Worm (Caenorhabditis elegans) whole organism, young adult: ENCODE data around the gene gly-5.

ENCODE experiments used
- B0019.2 ChIP-seq: fragments of 200-800 bp; sonication (Bioruptor generic); conservative IDR thresholded peaks from 2 replicates; pipeline ENCODE4 v1.3.6; 2022; ENCODE audit warnings: missing genetic modification reagents, missing genetic modification characterization, missing compliant biosample characterization
- D2030.7 ChIP-seq: fragments of 200-800 bp; sonication (Bioruptor generic); IDR thresholded peaks from 2 replicates; pipeline ENCODE4 v1.3.6; 2022; ENCODE audit warnings: missing genetic modification reagents, missing genetic modification characterization, missing compliant biosample characterization
- F10E7.11 ChIP-seq: sonication (generic microtip); optimal IDR thresholded peaks from 2 replicates; lab custom pipeline; 2017; ENCODE audit warnings: mild to moderate bottlenecking, missing genetic modification characterization, moderate library complexity, missing compliant biosample characterization
- F22D6.2 ChIP-seq: sonication (generic microtip); optimal IDR thresholded peaks from 2 replicates; lab custom pipeline; 2016; ENCODE audit warnings: mild to moderate bottlenecking, missing genetic modification characterization, missing compliant biosample characterization
- F39B2.1 ChIP-seq: fragments of 200-800 bp; sonication (Bioruptor generic); IDR thresholded peaks from 2 replicates; pipeline ENCODE4 v1.3.6; 2022; ENCODE audit warnings: missing genetic modification reagents, missing genetic modification characterization, missing compliant biosample characterization
- F49E8.2 ChIP-seq: sonication (generic microtip); optimal IDR thresholded peaks from 3 replicates; lab custom pipeline; 2017; ENCODE audit warnings: missing genetic modification characterization, mild to moderate bottlenecking, missing compliant biosample characterization, antibody characterized with exemption, moderate library complexity; ENCODE audit not compliant: insufficient read depth
- F55B11.4 ChIP-seq: sonication (generic microtip); optimal IDR thresholded peaks from 2 replicates; lab custom pipeline; 2016; ENCODE audit warnings: missing compliant biosample characterization, missing genetic modification characterization, borderline replicate concordance; ENCODE audit not compliant: insufficient read depth
- F57A8.1 ChIP-seq: fragments of 200-800 bp; sonication (Bioruptor generic); optimal IDR thresholded peaks from 2 replicates; lab custom pipeline; 2018; ENCODE audit warnings: mild to moderate bottlenecking, missing genetic modification characterization, moderate library complexity, missing compliant biosample characterization
- Y53F4B.3 ChIP-seq: fragments of 200-800 bp; sonication (Bioruptor generic); IDR thresholded peaks from 2 replicates; pipeline ENCODE4 v1.3.6; 2022; ENCODE audit warnings: missing genetic modification reagents, missing genetic modification characterization, missing compliant biosample characterization
- Y53G8AR.9 ChIP-seq: fragments of 200-800 bp; sonication (Bioruptor generic); conservative IDR thresholded peaks from 2 replicates; pipeline ENCODE4 v1.3.6; 2022; ENCODE audit warnings: missing genetic modification reagents, missing genetic modification characterization, missing compliant biosample characterization
- Y67H2A.10 ChIP-seq: fragments of 200-800 bp; sonication (Bioruptor generic); conservative IDR thresholded peaks from 2 replicates; pipeline ENCODE4 v1.3.6; 2022; ENCODE audit warnings: missing genetic modification reagents, missing genetic modification characterization, missing compliant biosample characterization
- Y79H2A.3 ChIP-seq: fragments of 200-800 bp; sonication (Bioruptor generic); conservative IDR thresholded peaks from 2 replicates; pipeline ENCODE4 v1.3.6; 2022; ENCODE audit warnings: missing genetic modification reagents, missing genetic modification characterization, missing compliant biosample characterization
- ZK185.1 ChIP-seq: sonication (generic microtip); optimal IDR thresholded peaks from 2 replicates; lab custom pipeline; 2016; ENCODE audit warnings: mild to moderate bottlenecking, missing genetic modification characterization, missing compliant biosample characterization; ENCODE audit not compliant: poor library complexity, severe bottlenecking
- akir-1 ChIP-seq: fragments of 200-800 bp; sonication (Bioruptor generic); optimal IDR thresholded peaks from 2 replicates; lab custom pipeline; 2018; ENCODE audit warnings: mild to moderate bottlenecking, missing genetic modification characterization, moderate library complexity, missing compliant biosample characterization
- aptf-2 ChIP-seq: fragments of 200-800 bp; sonication (Bioruptor generic); conservative IDR thresholded peaks from 2 replicates; pipeline ENCODE4 v1.3.6; 2022; ENCODE audit warnings: missing genetic modification reagents, missing genetic modification characterization, missing compliant biosample characterization
- attf-5 ChIP-seq: fragments of 200-800 bp; sonication (Bioruptor generic); optimal IDR thresholded peaks from 2 replicates; lab custom pipeline; 2018; ENCODE audit warnings: mild to moderate bottlenecking, missing genetic modification characterization, missing compliant biosample characterization
- attf-6 ChIP-seq: fragments of 200-800 bp; sonication (Bioruptor generic); IDR thresholded peaks from 2 replicates; pipeline ENCODE4 v1.3.6; 2022; ENCODE audit warnings: missing genetic modification reagents, missing genetic modification characterization, missing compliant biosample characterization
- ccch-3 ChIP-seq: fragments of 200-800 bp; sonication (Bioruptor generic); optimal IDR thresholded peaks from 2 replicates; lab custom pipeline; 2018; ENCODE audit warnings: mild to moderate bottlenecking, missing genetic modification characterization, missing compliant biosample characterization
- cebp-1 ChIP-seq, 2 experiments: fragments of 200-800 bp in 1 of 2; sonication (Bioruptor generic) in 1 of 2; sonication (generic microtip) in 1 of 2; IDR thresholded peaks in 1 of 2; optimal IDR thresholded peaks in 1 of 2; 2 replicates each; pipeline versions ENCODE4 v1.3.6 to Lab custom; 2017 to 2022; ENCODE audit warnings: missing compliant biosample characterization in 2 of 2, missing genetic modification characterization in 2 of 2, mild to moderate bottlenecking in 1 of 2, missing genetic modification reagents in 1 of 2, moderate library complexity in 1 of 2
- ceh-27 ChIP-seq: fragments of 200-800 bp; sonication (Bioruptor generic); optimal IDR thresholded peaks from 2 replicates; lab custom pipeline; 2018; ENCODE audit warnings: mild to moderate bottlenecking, missing genetic modification characterization, moderate library complexity, missing compliant biosample characterization
- ceh-58 ChIP-seq: fragments of 200-800 bp; sonication (Bioruptor generic); IDR thresholded peaks from 2 replicates; pipeline ENCODE4 v1.3.6; 2022; ENCODE audit warnings: missing genetic modification characterization, missing compliant biosample characterization
- ceh-91 ChIP-seq: fragments of 200-800 bp; sonication (Bioruptor generic); IDR thresholded peaks from 2 replicates; pipeline ENCODE4 v1.3.6; 2022; ENCODE audit warnings: missing genetic modification reagents, missing genetic modification characterization, missing compliant biosample characterization
- die-1 ChIP-seq: sonication (generic microtip); optimal IDR thresholded peaks from 2 replicates; lab custom pipeline; 2016; ENCODE audit warnings: missing genotype, mild to moderate bottlenecking, missing genetic modification characterization, missing compliant biosample characterization
- dox-1 ChIP-seq: fragments of 200-800 bp; sonication (Bioruptor generic); IDR thresholded peaks from 2 replicates; pipeline ENCODE4 v1.3.6; 2022; ENCODE audit warnings: missing genetic modification reagents, missing genetic modification characterization, missing compliant biosample characterization
- dpl-1 ChIP-seq: fragments of 150-350 bp; optimal IDR thresholded peaks from 2 replicates; lab custom pipeline; 2014; ENCODE audit warnings: missing biosample characterization, missing genetic modification reagents, missing genetic modification characterization
- efl-1 ChIP-seq: fragments of 150-350 bp; optimal IDR thresholded peaks from 2 replicates; lab custom pipeline; 2014; ENCODE audit warnings: missing biosample characterization, missing genetic modification reagents, missing genetic modification characterization
- egl-44 ChIP-seq: fragments of 200-800 bp; sonication (Bioruptor generic); IDR thresholded peaks from 2 replicates; pipeline ENCODE4 v1.3.6; 2022; ENCODE audit warnings: missing genetic modification reagents, missing genetic modification characterization, missing compliant biosample characterization
- hlh-12 ChIP-seq: sonication (generic microtip); optimal IDR thresholded peaks from 2 replicates; lab custom pipeline; 2016; ENCODE audit warnings: missing genetic modification characterization, missing compliant biosample characterization
- hsf-1 ChIP-seq: fragments of 200-800 bp; sonication (Bioruptor generic); IDR thresholded peaks from 2 replicates; pipeline ENCODE4 v1.3.6; 2022; ENCODE audit warnings: missing genetic modification reagents, missing genetic modification characterization, missing compliant biosample characterization
- lag-1 ChIP-seq: fragments of 200-800 bp; sonication (Bioruptor generic); IDR thresholded peaks from 2 replicates; pipeline ENCODE4 v1.3.6; 2022; ENCODE audit warnings: missing genetic modification reagents, missing genetic modification characterization, missing compliant biosample characterization
- let-526 ChIP-seq: fragments of 200-800 bp; sonication (Bioruptor generic); IDR thresholded peaks from 2 replicates; pipeline ENCODE4 v1.3.6; 2022; ENCODE audit warnings: missing genetic modification reagents, missing genetic modification characterization, missing compliant biosample characterization
- madf-10 ChIP-seq: sonication (generic microtip); optimal IDR thresholded peaks from 2 replicates; lab custom pipeline; 2016; ENCODE audit warnings: mild to moderate bottlenecking, missing genetic modification characterization, missing compliant biosample characterization
- madf-8 ChIP-seq: fragments of 200-800 bp; sonication (Bioruptor generic); conservative IDR thresholded peaks from 2 replicates; pipeline ENCODE4 v1.3.6; 2022; ENCODE audit warnings: missing genetic modification reagents, missing genetic modification characterization, missing compliant biosample characterization
- mel-28 ChIP-seq: sonication (generic microtip); optimal IDR thresholded peaks from 2 replicates; lab custom pipeline; 2016; ENCODE audit warnings: borderline replicate concordance, mild to moderate bottlenecking, missing genetic modification characterization, missing compliant biosample characterization
- mes-4 ChIP-seq: sonication (generic microtip); optimal IDR thresholded peaks from 2 replicates; lab custom pipeline; 2016; ENCODE audit warnings: missing genotype, missing genetic modification characterization, missing compliant biosample characterization
- mxl-1 ChIP-seq: sonication (generic microtip); optimal IDR thresholded peaks from 2 replicates; lab custom pipeline; 2016; ENCODE audit warnings: missing genetic modification characterization, missing compliant biosample characterization
- nfyb-1 ChIP-seq: fragments of 200-800 bp; sonication (Bioruptor generic); IDR thresholded peaks from 2 replicates; pipeline ENCODE4 v1.3.6; 2022; ENCODE audit warnings: missing genetic modification reagents, missing genetic modification characterization, missing compliant biosample characterization
- nhr-120 ChIP-seq: fragments of 200-800 bp; sonication (Bioruptor generic); IDR thresholded peaks from 2 replicates; pipeline ENCODE4 v1.3.6; 2022; ENCODE audit warnings: missing genetic modification characterization, missing compliant biosample characterization
- nhr-80 ChIP-seq: sonication (generic microtip); optimal IDR thresholded peaks from 2 replicates; lab custom pipeline; 2016; ENCODE audit warnings: missing genetic modification characterization, missing compliant biosample characterization
- rcor-1 ChIP-seq: fragments of 200-800 bp; sonication (Bioruptor generic); IDR thresholded peaks from 2 replicates; pipeline ENCODE4 v1.3.6; 2022; ENCODE audit warnings: missing genetic modification reagents, missing genetic modification characterization, missing compliant biosample characterization
- rpc-1 ChIP-seq, 2 experiments: fragments of 150-350 bp in 1 of 2; sonication (generic microtip) in 1 of 2; optimal IDR thresholded peaks; 2 replicates each; lab custom pipeline; 2014 to 2018; ENCODE audit warnings: missing biosample characterization in 1 of 2, missing genetic modification characterization in 1 of 2, missing genetic modification reagents in 1 of 2, missing genotype in 1 of 2
- snpc-1.1 ChIP-seq: sonication (generic microtip); optimal IDR thresholded peaks from 2 replicates; lab custom pipeline; 2017; ENCODE audit warnings: missing genetic modification characterization, mild to moderate bottlenecking, missing compliant biosample characterization, antibody characterized with exemption, moderate library complexity, missing genotype, missing genetic modification reagents; ENCODE audit not compliant: insufficient read depth
- snpc-3.4 ChIP-seq: sonication (generic microtip); optimal IDR thresholded peaks from 2 replicates; lab custom pipeline; 2017; ENCODE audit warnings: missing genetic modification characterization, mild to moderate bottlenecking, missing compliant biosample characterization, antibody characterized with exemption, moderate library complexity, missing genotype, missing genetic modification reagents
- somi-1 ChIP-seq: fragments of 200-800 bp; sonication (Bioruptor generic); optimal IDR thresholded peaks from 2 replicates; lab custom pipeline; 2018; ENCODE audit warnings: mild to moderate bottlenecking, missing genetic modification characterization, missing compliant biosample characterization
- tlf-1 ChIP-seq: fragments of 200-800 bp; sonication (Bioruptor generic); optimal IDR thresholded peaks from 2 replicates; lab custom pipeline; 2018; ENCODE audit warnings: mild to moderate bottlenecking, missing genetic modification characterization, missing compliant biosample characterization
- xnd-1 ChIP-seq: sonication (generic microtip); optimal IDR thresholded peaks from 2 replicates; lab custom pipeline; 2016; ENCODE audit warnings: missing genotype, missing genetic modification reagents, missing genetic modification characterization, missing compliant biosample characterization
- ztf-3 ChIP-seq: fragments of 200-800 bp; sonication (Bioruptor generic); optimal IDR thresholded peaks from 2 replicates; lab custom pipeline; 2018; ENCODE audit warnings: mild to moderate bottlenecking, missing genetic modification characterization, missing compliant biosample characterization
- ztf-6 ChIP-seq: fragments of 200-800 bp; sonication (Bioruptor generic); IDR thresholded peaks from 2 replicates; pipeline ENCODE4 v1.3.6; 2022; ENCODE audit warnings: missing genetic modification reagents, missing genetic modification characterization, missing compliant biosample characterization

Gene gly-5

DNA sequence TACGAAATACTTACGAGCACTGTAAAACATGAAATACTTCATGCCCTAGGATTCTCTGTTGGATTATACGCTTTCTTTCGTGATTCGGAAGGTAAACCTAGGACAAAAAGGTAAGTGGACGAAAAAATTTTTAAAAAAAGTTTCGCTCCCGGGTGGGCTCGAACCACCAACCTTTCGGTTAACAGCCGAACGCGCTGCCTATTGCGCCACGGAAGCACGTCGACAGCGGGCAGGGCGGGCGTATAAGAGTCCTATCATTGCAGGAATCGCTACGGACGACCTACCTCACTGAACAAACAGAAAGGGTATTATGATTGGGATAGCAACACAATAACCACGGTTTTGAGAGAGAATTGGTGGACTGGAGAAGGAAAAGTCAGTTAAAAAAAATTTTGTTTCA is 37.8 kb downstream of the gly-5 start (continued):
- no peak for TF ChIP-seq mxl-1
- TF ChIP-seq B0019.2 (GFP tag; lab: Robert Waterston, UW) = no peak
- TF ChIP-seq akir-1 (GFP tag; lab: Kevin White, UChicago) = peak; percentile 13
- TF ChIP-seq cebp-1 (GFP tag; IDR thresholded peaks at IDR 0.05; lab: Robert Waterston, UW) = no peak
- peak; percentile 63 for TF ChIP-seq cebp-1 (tag; optimal IDR thresholded peaks at IDR 0.05; lab: Kevin White, UChicago)
- TF ChIP-seq F55B11.4 (tag; lab: Kevin White, UChicago) = no peak
- no peak for TF ChIP-seq xnd-1 (tag; lab: Kevin White, UChicago)
- no peak for TF ChIP-seq F57A8.1 (GFP tag; lab: Kevin White, UChicago)
- TF ChIP-seq attf-6 (GFP tag; lab: Robert Waterston, UW) = no peak
- no peak for TF ChIP-seq Y53F4B.3 (GFP tag; lab: Robert Waterston, UW)
- no peak for TF ChIP-seq mes-4 (tag; lab: Kevin White, UChicago)
- no peak for TF ChIP-seq ztf-3 (GFP tag; lab: Kevin White, UChicago)
- no peak for TF ChIP-seq Y53G8AR.9 (GFP tag; lab: Robert Waterston, UW)
- no peak for TF ChIP-seq ztf-6
- TF ChIP-seq efl-1 (GFP tag; lab: Kevin White, UChicago) = no peak
- TF ChIP-seq nhr-80 (tag; lab: Kevin White, UChicago) = no peak
- no peak for TF ChIP-seq aptf-2 (GFP tag; lab: Robert Waterston, UW)
- no peak for TF ChIP-seq dpl-1 (GFP tag; lab: Kevin White, UChicago)
- TF ChIP-seq lag-1 (GFP tag; lab: Robert Waterston, UW) = no peak
- peak; percentile 79 for TF ChIP-seq dox-1
- no peak for TF ChIP-seq somi-1 (GFP tag; lab: Kevin White, UChicago)
- TF ChIP-seq madf-10 = no peak
- TF ChIP-seq rcor-1 = no peak
- TF ChIP-seq attf-5 (GFP tag; lab: Kevin White, UChicago) = no peak
- no peak for TF ChIP-seq snpc-3.4 (tag; lab: Kevin White, UChicago)
- TF ChIP-seq mel-28 (tag; lab: Kevin White, UChicago) = no peak
- TF ChIP-seq rpc-1 (optimal IDR thresholded peaks at IDR 0.05; lab: Kevin White, UChicago) = peak; percentile 48
- TF ChIP-seq rpc-1 (tag; optimal IDR thresholded peaks at IDR 0.05; lab: Kevin White, UChicago) = peak; percentile 35
- peak; percentile 52; the same call in 1 of the 2 replicates for TF ChIP-seq egl-44 (GFP tag; lab: Robert Waterston, UW)
- TF ChIP-seq Y79H2A.3 (GFP tag; lab: Robert Waterston, UW) = no peak
- no peak for TF ChIP-seq let-526
- TF ChIP-seq nfyb-1 = 0 out of 2 replicates have a peak, but pooled peaks have one; percentile 30
- no peak for TF ChIP-seq ceh-58 (GFP tag; lab: Robert Waterston, UW)
- peak; percentile 71 for TF ChIP-seq D2030.7
- TF ChIP-seq hsf-1 (GFP tag; lab: Robert Waterston, UW) = no peak
- TF ChIP-seq hlh-12 (tag; lab: Kevin White, UChicago) = no peak
- no peak for TF ChIP-seq F22D6.2 (tag; lab: Kevin White, UChicago)
- no peak for TF ChIP-seq ceh-91 (GFP tag; lab: Robert Waterston, UW)
- TF ChIP-seq madf-8 = no peak
- TF ChIP-seq F10E7.11 (tag; lab: Kevin White, UChicago) = no peak
- no peak for TF ChIP-seq F39B2.1 (GFP tag; lab: Robert Waterston, UW)
- peak; percentile 13 for TF ChIP-seq snpc-1.1 (tag; lab: Kevin White, UChicago)
- TF ChIP-seq ceh-27 (GFP tag; lab: Kevin White, UChicago) = no peak
- no peak for TF ChIP-seq die-1
- no peak for TF ChIP-seq tlf-1 (GFP tag; lab: Kevin White, UChicago)
- TF ChIP-seq nhr-120 (GFP tag; lab: Robert Waterston, UW) = no peak
- no peak for TF ChIP-seq ccch-3 (GFP tag; lab: Kevin White, UChicago)
- TF ChIP-seq F49E8.2 (tag; lab: Kevin White, UChicago) = no peak
- no peak for TF ChIP-seq Y67H2A.10 (GFP tag; lab: Robert Waterston, UW)
- TF ChIP-seq ZK185.1 (tag; lab: Kevin White, UChicago) = peak; percentile 42
